Worm (Caenorhabditis elegans): ENCODE data around the gene ceh-30.

Gene ceh-30

DNA sequence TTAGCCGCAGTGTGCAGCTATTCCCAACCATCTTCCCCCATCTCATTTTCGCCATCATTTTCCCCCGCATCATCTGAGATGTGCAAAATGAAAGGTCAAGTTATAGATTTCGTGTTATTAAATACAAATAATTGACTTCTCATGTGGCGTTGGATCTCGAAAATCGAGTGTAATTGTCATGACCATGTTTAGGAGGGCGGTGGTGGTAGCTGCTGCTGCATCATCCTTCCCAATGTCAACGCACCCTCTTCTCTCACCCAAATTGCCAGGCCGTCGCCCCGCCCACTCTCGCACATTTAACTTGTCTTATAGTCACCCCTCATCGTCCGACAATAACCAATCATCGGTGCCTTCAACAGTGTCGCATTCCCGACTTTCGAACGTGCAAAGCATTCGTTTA lies at the start of gene ceh-30:
ceh-30 (plus strand) TSS at position 301 of the 400 bp plus-strand sequence.
- no peak for TF ChIP-seq mef-2 (tag; optimal IDR thresholded peaks at IDR 0.05)
- no peak for TF ChIP-seq efl-1 (optimal IDR thresholded peaks at IDR 0.05)
- TF ChIP-seq efl-1 (GFP tag; optimal IDR thresholded peaks at IDR 0.05 in 1 of 2), result peak in 1 of 2 experiments; percentile 13
- no peak for TF ChIP-seq lin-13 (GFP tag; optimal IDR thresholded peaks at IDR 0.05)
- TF ChIP-seq pax-3 (tag; optimal IDR thresholded peaks at IDR 0.05), result no peak
- TF ChIP-seq irx-1 (tag; optimal IDR thresholded peaks at IDR 0.05), result no peak
- no peak for TF ChIP-seq ceh-63 (GFP tag; optimal IDR thresholded peaks at IDR 0.05)
- TF ChIP-seq nhr-237 (tag; optimal IDR thresholded peaks at IDR 0.05), result no peak

DNA sequence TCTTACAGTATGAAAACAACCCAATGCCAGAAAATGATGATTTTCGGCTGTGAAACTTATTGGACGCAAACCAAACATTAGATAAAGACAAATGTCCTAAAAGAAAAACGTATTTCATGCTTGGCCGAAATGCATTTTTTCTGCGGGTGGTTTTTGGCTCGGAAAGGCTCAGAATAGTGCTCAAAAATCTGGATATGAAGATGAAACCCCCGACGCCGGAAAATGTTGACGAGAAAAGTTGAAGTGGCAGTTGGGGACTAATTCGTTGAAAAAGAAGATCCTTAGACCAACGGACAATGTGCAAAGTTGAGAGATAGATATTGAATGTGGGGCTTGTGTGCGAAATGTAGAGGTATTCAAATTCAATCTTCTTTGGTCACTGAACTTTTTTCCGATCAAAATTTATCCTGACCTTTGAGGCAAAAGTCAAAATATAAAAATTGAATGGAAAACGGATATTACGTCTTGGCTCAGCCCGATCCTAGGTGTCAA lies 44.8 kb upstream of the ceh-30 start, which contains the start of gene flp-18:
flp-18 (minus strand) TSS at position 51 of the 492 bp plus-strand sequence.
- TF ChIP-seq elt-2 (tag; optimal IDR thresholded peaks at IDR 0.05), result no peak
- TF ChIP-seq lsy-2 (tag; optimal IDR thresholded peaks at IDR 0.05), result no peak

ce11 chrX:3019996-3020395 lies 43.4 kb upstream of the ceh-30 start:
- TF ChIP-seq elt-3 (tag; optimal IDR thresholded peaks at IDR 0.05) (peak in 2 of 6 experiments; percentile 26 to 94), xbp-1 (tag; optimal IDR thresholded peaks at IDR 0.05) (no peak), nhr-76 (tag; optimal IDR thresholded peaks at IDR 0.05) (no peak), rnt-1 (tag; optimal IDR thresholded peaks at IDR 0.05) (no peak), sox-4 (tag; optimal IDR thresholded peaks at IDR 0.05) (no peak), ceh-8 (GFP tag; optimal IDR thresholded peaks at IDR 0.05) (no peak), Y116A8C.19 (tag; optimal IDR thresholded peaks at IDR 0.05; ENCODE audit: borderline replicate concordance) (no peak), lin-35 (GFP tag; optimal IDR thresholded peaks at IDR 0.05) (peak in 1 of 2 experiments; percentile 28), fos-1 (tag; optimal IDR thresholded peaks at IDR 0.05) (no peak), nhr-11 (tag; optimal IDR thresholded peaks at IDR 0.05) (no peak), nhr-19 (GFP tag; conservative IDR thresholded peaks at IDR 0.05) (no peak), unc-98 (GFP tag; IDR thresholded peaks at IDR 0.05) (no peak), tbx-2 (tag; optimal IDR thresholded peaks at IDR 0.05) (peak; percentile 16), ztf-11 (tag; optimal IDR thresholded peaks at IDR 0.05) (no peak), snu-23 (GFP tag; optimal IDR thresholded peaks at IDR 0.05) (peak; percentile 40), mep-1 (tag; optimal IDR thresholded peaks at IDR 0.05) (no peak), aly-2 (tag; optimal IDR thresholded peaks at IDR 0.05) (no peak), lsy-2 (tag; optimal IDR thresholded peaks at IDR 0.05) (no peak), egl-27 (tag; optimal IDR thresholded peaks at IDR 0.05) (no peak), mdl-1 (tag; optimal IDR thresholded peaks at IDR 0.05) (peak in 1 of 2 experiments; percentile 24), lin-14 (GFP tag; optimal IDR thresholded peaks at IDR 0.05) (peak; percentile 38), unc-130 (tag; optimal IDR thresholded peaks at IDR 0.05) (no peak), ztf-4 (tag; optimal IDR thresholded peaks at IDR 0.05) (no peak), dpl-1 (GFP tag; optimal IDR thresholded peaks at IDR 0.05) (no peak), ceh-88 (GFP tag; IDR thresholded peaks at IDR 0.05) (no peak), unc-30 (tag; optimal IDR thresholded peaks at IDR 0.05) (no peak), mab-9 (GFP tag; IDR thresholded peaks at IDR 0.05) (no peak), snpc-4 (tag; optimal IDR thresholded peaks at IDR 0.05) (no peak), hpl-2 (GFP tag; optimal IDR thresholded peaks at IDR 0.05) (no peak), efl-3 (GFP tag; optimal IDR thresholded peaks at IDR 0.05) (no peak), zag-1 (tag; optimal IDR thresholded peaks at IDR 0.05) (no peak), nhr-85 (tag) (peak; percentile 79), unc-86 (tag; optimal IDR thresholded peaks at IDR 0.05) (no peak), lin-15B (tag; optimal IDR thresholded peaks at IDR 0.05) (no peak), ces-1 (GFP tag; optimal IDR thresholded peaks at IDR 0.05) (no peak), alr-1 (tag; optimal IDR thresholded peaks at IDR 0.05; ENCODE audit: borderline replicate concordance) (no peak), F16B12.6 (tag; optimal IDR thresholded peaks at IDR 0.05) (no peak), egl-13 (tag; optimal IDR thresholded peaks at IDR 0.05) (no peak), nhr-12 (tag; optimal IDR thresholded peaks at IDR 0.05) (no peak), nhr-20 (tag; optimal IDR thresholded peaks at IDR 0.05) (peak; percentile 60), grh-1 (GFP tag; IDR thresholded peaks at IDR 0.05) (no peak)
